Worm (Caenorhabditis elegans) whole organism, midembryonic: ENCODE measurements around the gene sucl-2.

Experiments
- T22C8.4 ChIP-seq: fragments of 200-800 bp; sonication (Bioruptor generic); IDR thresholded peaks from 2 replicates; pipeline ENCODE4 v1.3.6; 2022; ENCODE audit warnings: missing genetic modification characterization, missing compliant biosample characterization
- flt-1 ChIP-seq: fragments of 200-800 bp; sonication (Bioruptor generic); IDR thresholded peaks from 2 replicates; pipeline ENCODE4 v1.3.6; 2022; ENCODE audit warnings: missing genetic modification characterization, missing compliant biosample characterization
- ref-1 ChIP-seq: fragments of 200-800 bp; sonication (Bioruptor generic); conservative IDR thresholded peaks from 2 replicates; pipeline ENCODE4 v1.3.6; 2022; ENCODE audit warnings: missing genetic modification reagents, missing genetic modification characterization, missing compliant biosample characterization

DNA sequence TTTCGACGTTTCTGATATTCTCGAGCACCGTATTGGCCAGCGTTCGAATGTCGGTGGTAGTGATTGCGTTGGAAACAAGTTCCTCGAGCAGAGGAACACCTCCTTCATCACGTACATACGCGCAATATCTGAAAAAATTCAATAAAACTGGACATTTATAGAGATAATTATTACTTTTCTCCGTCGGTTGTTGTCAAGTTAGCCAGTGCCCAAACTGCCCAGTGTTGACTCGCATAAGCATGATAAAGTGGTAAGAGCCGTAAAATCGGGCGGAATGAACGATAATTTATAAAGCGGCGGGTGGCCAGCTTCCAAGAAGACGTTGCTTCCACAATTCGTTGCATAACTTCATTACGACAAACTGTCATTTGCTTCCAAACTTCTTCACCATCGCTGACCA is 17.6 kb downstream of the sucl-2 start:
- TF ChIP-seq flt-1 (GFP tag; lab: Robert Waterston, UW) (no peak), T22C8.4 (no peak), ref-1 (GFP tag; lab: Robert Waterston, UW) (no peak)
